Comparison of ENCODE assay signal across 3 worm cellular contexts in the genomic region with DNA sequence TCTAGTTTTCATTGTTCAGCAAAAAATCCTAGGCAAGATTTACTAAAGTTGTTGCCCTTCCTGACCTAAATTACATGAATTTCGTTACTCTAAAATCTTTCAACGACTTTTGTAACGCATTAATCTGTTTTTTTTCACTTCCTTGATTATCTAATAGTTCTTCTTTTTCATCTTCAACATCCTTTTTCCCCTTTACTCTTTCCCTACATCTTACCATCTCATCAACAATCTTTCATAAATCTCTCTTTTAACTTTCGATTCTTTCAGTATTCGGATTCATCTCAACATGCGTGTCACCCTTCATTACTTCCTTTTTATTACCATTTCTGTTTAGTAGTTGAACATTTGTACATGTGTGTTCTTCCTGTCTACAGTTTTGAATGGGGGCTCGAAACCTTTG.
TF ChIP-seq lines count a peak whose summit lies in the region.

No protein-coding gene starts in this region.

TF ChIP-seq in whole organism, L1 larva, 84 proteins besides CTCF, POLR2A, EP300 and RAD21:
- peak; percentile 8 for TF ChIP-seq blmp-1 (tag; optimal IDR thresholded peaks at IDR 0.05; lab: Kevin White, UChicago)
- peak; percentile 58 for TF ChIP-seq nhr-85 (tag; lab: Kevin White, UChicago)
- no peak for TF ChIP-seq zag-1 (tag; optimal IDR thresholded peaks at IDR 0.05; lab: Kevin White, UChicago)
- no peak for TF ChIP-seq efl-1 (optimal IDR thresholded peaks at IDR 0.05; lab: Kevin White, UChicago)
- no peak for TF ChIP-seq efl-1 (GFP tag; optimal IDR thresholded peaks at IDR 0.05 in 1 of 2; lab: Kevin White, UChicago)

TF ChIP-seq in whole organism, L2 larva, 48 proteins besides CTCF, POLR2A, EP300 and RAD21:
- TF ChIP-seq blmp-1 (tag; optimal IDR thresholded peaks at IDR 0.05; lab: Kevin White, UChicago; ENCODE audit: insufficient read depth) (peak; percentile 68), ztf-11 (tag; optimal IDR thresholded peaks at IDR 0.05; lab: Kevin White, UChicago) (no peak), elt-1 (tag; optimal IDR thresholded peaks at IDR 0.05; lab: Kevin White, UChicago) (peak; percentile 35), mbf-1 (tag; optimal IDR thresholded peaks at IDR 0.05; lab: Kevin White, UChicago) (no peak)

TF ChIP-seq in whole organism, L3 larva, 47 proteins besides CTCF, POLR2A, EP300 and RAD21:
- TF ChIP-seq ZK546.5 (tag; optimal IDR thresholded peaks at IDR 0.05; lab: Kevin White, UChicago) (no peak), mml-1 (tag; optimal IDR thresholded peaks at IDR 0.05; lab: Kevin White, UChicago) (no peak), elt-1 (tag; optimal IDR thresholded peaks at IDR 0.05; lab: Kevin White, UChicago) (peak; percentile 96), nhr-25 (tag; optimal IDR thresholded peaks at IDR 0.05; lab: Kevin White, UChicago) (no peak), unc-62 (GFP tag; optimal IDR thresholded peaks at IDR 0.05; lab: Kevin White, UChicago) (no peak), nhr-23 (tag; optimal IDR thresholded peaks at IDR 0.05; lab: Kevin White, UChicago) (peak; percentile 67), skn-1 (tag; optimal IDR thresholded peaks at IDR 0.05; lab: Kevin White, UChicago) (no peak)

Comparison
In these comparisons a context has a peak if more than half of its experiments do, and no peak if none do; other contexts are left out.
1. Of the 22 proteins assayed by ChIP-seq in both whole organism, L1 larva and whole organism, L2 larva: peak only in whole organism, L1 larva: none; only in whole organism, L2 larva: none; in both: blmp-1; in neither: 21.